Worm (Caenorhabditis elegans): Measurements from ENCODE around the gene mltn-13.
A peak's percentile ranks its signal among the peaks of the same experiment; 100 is the strongest.

Gene mltn-13

DNA sequence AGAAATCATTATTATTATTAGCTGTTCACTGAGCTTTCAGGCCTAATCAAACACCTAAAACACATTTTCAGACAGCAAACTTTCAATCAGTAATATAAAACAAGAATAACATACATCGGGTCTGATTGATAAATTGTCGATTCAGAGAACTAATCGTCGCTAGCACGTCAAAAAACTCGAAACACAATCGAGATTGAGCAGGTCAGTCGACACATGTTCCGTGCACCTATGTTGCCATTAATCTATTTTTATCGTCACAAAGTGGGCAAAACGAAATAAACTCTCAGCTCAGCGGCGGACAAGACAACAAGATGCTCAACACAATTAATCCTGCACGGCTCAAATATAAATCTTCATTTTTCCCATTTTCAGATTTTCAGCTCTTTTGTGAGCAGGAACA, 18.8 kb downstream of the mltn-13 start (continued):
- peak; percentile 68 for TF ChIP-seq rnt-1 (tag; optimal IDR thresholded peaks at IDR 0.05)
- TF ChIP-seq nhr-85 (tag), result no peak
- TF ChIP-seq fkh-10 (GFP tag; optimal IDR thresholded peaks at IDR 0.05), result no peak
- no peak for TF ChIP-seq nhr-77 (tag; optimal IDR thresholded peaks at IDR 0.05)
- TF ChIP-seq lin-13 (GFP tag; optimal IDR thresholded peaks at IDR 0.05), result no peak
- no peak for TF ChIP-seq elt-3 (tag; optimal IDR thresholded peaks at IDR 0.05)
- TF ChIP-seq sup-37 (GFP tag; optimal IDR thresholded peaks at IDR 0.05), result no peak
- no peak for TF ChIP-seq efl-1 (optimal IDR thresholded peaks at IDR 0.05)
- TF ChIP-seq efl-1 (GFP tag; optimal IDR thresholded peaks at IDR 0.05 in 1 of 2), result no peak

DNA sequence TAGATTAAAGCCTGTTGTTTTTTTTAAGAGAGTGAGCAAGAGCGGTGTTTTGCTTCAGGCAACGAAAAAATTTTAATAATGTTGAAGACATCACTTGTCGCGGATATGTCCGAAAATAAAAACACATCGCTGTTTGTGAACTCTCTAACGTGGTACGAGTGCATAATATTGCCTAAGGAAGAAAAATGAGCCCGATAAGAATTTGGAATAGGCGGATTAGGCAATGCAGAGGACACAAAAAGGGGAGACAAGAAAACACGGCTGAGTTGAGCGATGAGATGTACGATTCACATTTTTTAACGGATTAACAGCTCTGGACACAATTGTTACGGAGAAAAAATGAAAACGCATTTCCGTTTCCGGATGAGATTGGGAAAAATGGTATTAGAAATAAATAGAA, 20.8 kb downstream of the mltn-13 start:
- no peak for TF ChIP-seq blmp-1 (tag; optimal IDR thresholded peaks at IDR 0.05)
- no peak for TF ChIP-seq nhr-11 (tag; optimal IDR thresholded peaks at IDR 0.05)
- no peak for TF ChIP-seq efl-1 (optimal IDR thresholded peaks at IDR 0.05)
- TF ChIP-seq efl-1 (GFP tag; optimal IDR thresholded peaks at IDR 0.05 in 1 of 2), result no peak
- TF ChIP-seq nhr-237 (tag; optimal IDR thresholded peaks at IDR 0.05), result no peak
- TF ChIP-seq lsy-2 (tag; optimal IDR thresholded peaks at IDR 0.05), result no peak
- TF ChIP-seq ceh-82 (tag; optimal IDR thresholded peaks at IDR 0.05), result no peak
- no peak for TF ChIP-seq tbx-2 (tag; optimal IDR thresholded peaks at IDR 0.05)
- no peak for TF ChIP-seq jun-1 (tag; optimal IDR thresholded peaks at IDR 0.05)
- no peak for TF ChIP-seq lin-39 (tag; optimal IDR thresholded peaks at IDR 0.05)

DNA sequence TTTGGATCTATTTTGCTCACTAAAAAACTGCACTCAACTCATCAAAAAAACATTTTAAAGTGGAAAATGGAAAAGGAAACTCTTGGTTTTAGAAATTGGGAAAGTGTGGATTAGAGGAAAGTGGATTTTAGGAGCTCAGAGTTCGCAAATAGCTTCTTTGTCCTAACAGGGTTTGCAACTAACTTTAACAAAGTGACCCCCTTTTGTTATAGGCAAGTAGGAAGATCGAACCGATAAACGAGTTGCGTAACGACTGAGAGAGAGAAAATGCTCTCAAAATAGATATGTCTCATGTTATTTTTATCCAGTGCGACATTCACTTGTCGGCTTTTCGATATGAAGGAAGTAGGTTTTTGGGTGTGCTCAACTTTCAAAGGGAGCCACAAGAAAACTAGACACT, 21.7 kb downstream of the mltn-13 start:
- TF ChIP-seq nhr-85 (tag) (peak; percentile 22), efl-1 (optimal IDR thresholded peaks at IDR 0.05) (no peak), efl-1 (GFP tag; optimal IDR thresholded peaks at IDR 0.05 in 1 of 2) (peak in 1 of 2 experiments; percentile 60), fkh-10 (GFP tag; optimal IDR thresholded peaks at IDR 0.05) (peak; percentile 77), ztf-4 (tag; optimal IDR thresholded peaks at IDR 0.05) (no peak)

DNA sequence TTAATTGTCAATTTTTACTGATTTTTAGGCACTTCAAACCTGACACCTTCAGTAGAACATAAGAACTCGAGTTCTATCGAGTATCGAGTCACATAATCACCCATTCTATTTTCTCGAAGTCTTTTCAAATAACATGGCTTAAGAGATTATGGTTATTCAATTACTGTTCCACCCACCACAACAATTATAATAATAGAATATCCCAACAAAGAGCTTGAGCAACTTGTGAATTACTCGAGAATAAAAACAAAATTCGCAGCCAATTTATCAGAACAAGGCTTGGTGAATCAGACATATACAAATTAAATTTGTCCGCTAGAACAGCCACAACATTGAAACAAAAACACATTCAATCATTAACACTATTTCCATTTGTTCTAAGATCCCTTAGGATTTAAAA, 23.9 kb downstream of the mltn-13 start:
- TF ChIP-seq ceh-90 (tag; optimal IDR thresholded peaks at IDR 0.05), result no peak
- TF ChIP-seq lin-14 (GFP tag; optimal IDR thresholded peaks at IDR 0.05), result peak; percentile 29
- no peak for TF ChIP-seq lir-3 (tag; optimal IDR thresholded peaks at IDR 0.05; ENCODE audit: poor library complexity)
- TF ChIP-seq efl-1 (optimal IDR thresholded peaks at IDR 0.05), result no peak
- TF ChIP-seq efl-1 (GFP tag; optimal IDR thresholded peaks at IDR 0.05 in 1 of 2), result no peak

DNA sequence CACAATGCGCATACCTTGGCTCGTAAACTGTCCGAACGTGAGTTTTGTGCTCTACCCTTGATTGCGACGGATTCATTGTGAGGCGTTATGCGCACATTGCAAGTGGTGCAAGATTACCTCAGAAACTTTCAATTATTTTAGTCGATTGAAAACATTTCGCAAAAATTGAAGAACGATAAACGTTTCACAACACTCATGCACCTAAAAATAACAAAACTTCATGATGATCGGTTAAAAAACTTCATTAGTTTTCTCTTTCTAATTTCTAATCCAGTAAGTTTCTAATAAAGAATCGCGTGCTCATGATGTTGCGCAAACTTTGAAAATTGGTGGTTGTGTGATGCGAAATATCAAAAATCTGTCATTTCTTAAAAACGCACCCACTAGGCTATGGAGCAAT, 29.4 kb downstream of the mltn-13 start, which contains the start of gene dop-1:
Gene dop-1, minus strand, starts transcription at position 101 of the 400 bp plus-strand sequence.
- TF ChIP-seq nhr-77 (tag; optimal IDR thresholded peaks at IDR 0.05) (no peak), skn-1 (tag; optimal IDR thresholded peaks at IDR 0.05) (no peak), fkh-10 (GFP tag; optimal IDR thresholded peaks at IDR 0.05) (no peak), nhr-12 (tag; optimal IDR thresholded peaks at IDR 0.05) (no peak), nhr-28 (tag; optimal IDR thresholded peaks at IDR 0.05) (no peak), pqm-1 (tag; optimal IDR thresholded peaks at IDR 0.05) (no peak), zag-1 (tag; optimal IDR thresholded peaks at IDR 0.05) (no peak), ztf-11 (tag; optimal IDR thresholded peaks at IDR 0.05) (no peak), hpl-2 (GFP tag; optimal IDR thresholded peaks at IDR 0.05) (no peak), snu-23 (GFP tag; optimal IDR thresholded peaks at IDR 0.05) (no peak), xbp-1 (tag; optimal IDR thresholded peaks at IDR 0.05) (no peak), snpc-4 (tag; optimal IDR thresholded peaks at IDR 0.05) (no peak), jun-1 (tag; optimal IDR thresholded peaks at IDR 0.05) (no peak), C04F5.9 (tag; optimal IDR thresholded peaks at IDR 0.05) (no peak), swsn-7 (tag; optimal IDR thresholded peaks at IDR 0.05) (no peak), sup-37 (GFP tag; optimal IDR thresholded peaks at IDR 0.05) (no peak), Y116A8C.19 (tag; optimal IDR thresholded peaks at IDR 0.05; ENCODE audit: borderline replicate concordance) (no peak)

DNA sequence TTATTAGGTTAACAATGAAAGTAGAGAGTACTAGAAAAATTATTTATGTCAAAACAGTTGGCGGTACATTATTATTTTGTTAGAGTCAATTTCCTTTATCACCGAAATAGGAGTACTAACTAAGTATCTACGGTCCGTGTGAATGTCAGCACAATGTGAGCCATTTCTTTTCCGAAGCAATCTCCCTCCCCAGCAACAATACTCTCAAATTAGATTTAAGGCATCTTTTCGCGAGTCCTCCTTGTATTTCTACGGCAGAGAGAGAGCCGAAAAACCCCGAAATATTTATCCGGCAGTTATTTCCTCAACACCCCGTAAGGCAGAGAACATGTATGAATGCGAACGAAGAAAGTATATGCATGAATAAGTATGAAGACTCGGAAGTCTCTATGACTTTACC, 32.9 kb downstream of the mltn-13 start:
- TF ChIP-seq rnt-1 (tag; optimal IDR thresholded peaks at IDR 0.05) (no peak), Y116A8C.19 (tag; optimal IDR thresholded peaks at IDR 0.05; ENCODE audit: borderline replicate concordance) (no peak), ets-5 (GFP tag; IDR thresholded peaks at IDR 0.05) (no peak), fkh-10 (GFP tag; optimal IDR thresholded peaks at IDR 0.05) (peak; percentile 28), nhr-237 (tag; optimal IDR thresholded peaks at IDR 0.05) (no peak), lin-14 (GFP tag; optimal IDR thresholded peaks at IDR 0.05) (peak; percentile 17)
